Fruit fly (Drosophila melanogaster) whole organism, embryonic: ENCODE results near the gene Ssu72.

Experiments
- Ada2b ChIP-seq: fragments of 200-800 bp; sonication (Bioruptor generic); IDR thresholded peaks from 2 replicates; pipeline ENCODE4 v1.3.6; 2022; ENCODE audit warnings: missing biosample characterization, missing genetic modification characterization
- Bgb ChIP-seq: fragments of 200-800 bp; sonication (Bioruptor generic); IDR thresholded peaks from 2 replicates; pipeline ENCODE4 v1.3.6; 2022; ENCODE audit warnings: missing biosample characterization, missing genetic modification characterization; ENCODE audit not compliant: partially characterized antibody
- CG10321 ChIP-seq: fragments of 200-800 bp; sonication (Bioruptor generic); IDR thresholded peaks from 2 replicates; pipeline ENCODE4 v1.3.6; 2022; ENCODE audit warnings: missing biosample characterization, missing genetic modification characterization
- CG11456 ChIP-seq: fragments of 200-800 bp; sonication (Bioruptor generic); IDR thresholded peaks from 3 replicates; pipeline ENCODE4 v1.3.6; 2022; ENCODE audit warnings: missing biosample characterization, missing genetic modification characterization
- CG12236 ChIP-seq: fragments of 200-800 bp; sonication (Bioruptor generic); optimal IDR thresholded peaks from 2 replicates; lab custom pipeline; 2016; ENCODE audit warnings: missing biosample characterization, missing genetic modification characterization
- CG12659 ChIP-seq: fragments of 200-800 bp; sonication (Bioruptor generic); optimal IDR thresholded peaks from 3 replicates; lab custom pipeline; 2017; ENCODE audit warnings: mild to moderate bottlenecking, missing biosample characterization, missing genetic modification reagents, missing genetic modification characterization
- CG13894 ChIP-seq: fragments of 200-800 bp; sonication (Bioruptor generic); optimal IDR thresholded peaks from 3 replicates; lab custom pipeline; 2018; ENCODE audit warnings: missing biosample characterization, mild to moderate bottlenecking, missing genetic modification characterization, moderate library complexity
- CG14667 ChIP-seq: fragments of 200-800 bp; sonication (Bioruptor generic); IDR thresholded peaks from 2 replicates; pipeline ENCODE4 v1.3.6; 2022; ENCODE audit warnings: missing biosample characterization, missing genetic modification characterization
- CG1603 ChIP-seq: fragments of 200-800 bp; sonication (Bioruptor generic); optimal IDR thresholded peaks from 2 replicates; lab custom pipeline; 2019; ENCODE audit warnings: missing biosample characterization, mild to moderate bottlenecking, missing genetic modification characterization, moderate library complexity
- CG2202 ChIP-seq: fragments of 200-800 bp; sonication (Bioruptor generic); optimal IDR thresholded peaks from 2 replicates; lab custom pipeline; 2018; ENCODE audit warnings: missing biosample characterization, mild to moderate bottlenecking, missing genetic modification characterization
- CG30020 ChIP-seq: fragments of 200-800 bp; optimal IDR thresholded peaks from 2 replicates; lab custom pipeline; 2019; ENCODE audit warnings: missing biosample characterization, mild to moderate bottlenecking, missing genetic modification characterization, moderate library complexity
- CG32532 ChIP-seq: fragments of 200-800 bp; sonication (Bioruptor generic); IDR thresholded peaks from 2 replicates; pipeline ENCODE4 v1.3.6; 2022; ENCODE audit warnings: missing biosample characterization, missing genetic modification characterization
- CG34422 ChIP-seq: fragments of 200-800 bp; sonication (Bioruptor generic); IDR thresholded peaks from 3 replicates; pipeline ENCODE4 v1.3.6; 2022; ENCODE audit warnings: missing biosample characterization, missing genetic modification characterization
- CG4820 ChIP-seq: fragments of 200-800 bp; sonication (Bioruptor generic); optimal IDR thresholded peaks from 3 replicates; lab custom pipeline; 2016; ENCODE audit warnings: missing biosample characterization, missing genetic modification characterization
- CG7987 ChIP-seq: fragments of 200-800 bp; sonication (Bioruptor generic); optimal IDR thresholded peaks from 2 replicates; lab custom pipeline; 2018; ENCODE audit warnings: missing biosample characterization, mild to moderate bottlenecking, missing genetic modification characterization, moderate library complexity
- CG8281 ChIP-seq: fragments of 200-800 bp; sonication (Bioruptor generic); optimal IDR thresholded peaks from 2 replicates; lab custom pipeline; 2018; ENCODE audit warnings: missing biosample characterization, mild to moderate bottlenecking, missing genetic modification characterization, moderate library complexity
- CG9797 ChIP-seq: fragments of 200-800 bp; sonication (Bioruptor generic); optimal IDR thresholded peaks from 3 replicates; lab custom pipeline; 2018; ENCODE audit warnings: missing biosample characterization, mild to moderate bottlenecking, missing genetic modification characterization
- Dp ChIP-seq: fragments of 200-800 bp; sonication (Bioruptor generic); optimal IDR thresholded peaks from 2 replicates; lab custom pipeline; 2018; ENCODE audit warnings: missing biosample characterization, mild to moderate bottlenecking, missing genetic modification characterization, moderate library complexity
- Dref ChIP-seq: fragments of 200-800 bp; sonication (Bioruptor generic); IDR thresholded peaks from 2 replicates; pipeline ENCODE4 v1.3.6; 2022; ENCODE audit warnings: missing biosample characterization, missing genetic modification characterization
- Fer1 ChIP-seq: fragments of 200-800 bp; sonication (Bioruptor generic); optimal IDR thresholded peaks from 2 replicates; lab custom pipeline; 2017; ENCODE audit warnings: missing biosample characterization, mild to moderate bottlenecking, missing genetic modification characterization
- HLH4C ChIP-seq: fragments of 200-800 bp; sonication (Bioruptor generic); IDR thresholded peaks from 3 replicates; pipeline ENCODE4 v1.3.6; 2022; ENCODE audit warnings: missing biosample characterization, missing genetic modification characterization; ENCODE audit not compliant: partially characterized antibody
- Lhr ChIP-seq: fragments of 200-800 bp; sonication (Bioruptor generic); optimal IDR thresholded peaks from 3 replicates; lab custom pipeline; 2017; ENCODE audit warnings: mild to moderate bottlenecking, missing biosample characterization, missing genetic modification reagents, missing genetic modification characterization
- MBD-R2 ChIP-seq: fragments of 200-800 bp; sonication (Bioruptor generic); IDR thresholded peaks from 2 replicates; pipeline ENCODE4 v1.3.6; 2022; ENCODE audit warnings: missing biosample characterization, missing genetic modification characterization
- MESR4 ChIP-seq: fragments of 200-800 bp; sonication (Bioruptor generic); optimal IDR thresholded peaks from 2 replicates; lab custom pipeline; 2018; ENCODE audit warnings: missing biosample characterization, mild to moderate bottlenecking, missing genetic modification characterization, moderate library complexity
- Pdp1 ChIP-seq, 2 experiments: fragments of 200-800 bp; sonication (Bioruptor generic); optimal IDR thresholded peaks; 3 replicates each; lab custom pipeline; 2016; ENCODE audit warnings: missing biosample characterization in 2 of 2, missing genetic modification characterization in 2 of 2, mild to moderate bottlenecking in 1 of 2, moderate library complexity in 1 of 2
- Scr ChIP-seq: fragments of 200-800 bp; sonication (Bioruptor generic); IDR thresholded peaks from 2 replicates; pipeline ENCODE4 v1.3.6; 2022; ENCODE audit warnings: missing biosample characterization, missing genetic modification characterization; ENCODE audit not compliant: partially characterized antibody
- aop ChIP-seq: fragments of 200-800 bp; sonication (Bioruptor generic); IDR thresholded peaks from 2 replicates; pipeline ENCODE4 v1.3.6; 2022; ENCODE audit warnings: missing biosample characterization, missing genetic modification characterization
- ara ChIP-seq: fragments of 200-800 bp; sonication (Bioruptor generic); IDR thresholded peaks from 2 replicates; pipeline ENCODE4 v1.3.6; 2022; ENCODE audit warnings: missing biosample characterization, missing genetic modification characterization
- dm ChIP-seq: fragments of 200-800 bp; sonication (Bioruptor generic); optimal IDR thresholded peaks from 3 replicates; lab custom pipeline; 2016; ENCODE audit warnings: missing biosample characterization, missing genetic modification characterization
- dmrt11E ChIP-seq: fragments of 200-800 bp; sonication (Bioruptor generic); optimal IDR thresholded peaks from 3 replicates; lab custom pipeline; 2018; ENCODE audit warnings: missing biosample characterization, mild to moderate bottlenecking, missing genetic modification characterization, moderate library complexity
- knrl ChIP-seq: fragments of 200-800 bp; sonication (Bioruptor generic); IDR thresholded peaks from 3 replicates; pipeline ENCODE4 v1.3.6; 2022; ENCODE audit warnings: missing biosample characterization, missing genetic modification characterization; ENCODE audit not compliant: partially characterized antibody
- sd ChIP-seq: fragments of 200-800 bp; sonication (Bioruptor generic); optimal IDR thresholded peaks from 3 replicates; lab custom pipeline; 2018; ENCODE audit warnings: missing biosample characterization, mild to moderate bottlenecking, missing genetic modification characterization, moderate library complexity
- sens ChIP-seq: fragments of 200-800 bp; sonication (Bioruptor generic); peaks from one replicate; lab custom pipeline; 2016; ENCODE audit warnings: missing biosample characterization, missing genetic modification characterization
- slbo ChIP-seq: fragments of 200-800 bp; sonication (Bioruptor generic); IDR thresholded peaks from 2 replicates; pipeline ENCODE4 v1.3.6; 2022; ENCODE audit warnings: missing biosample characterization, missing genetic modification characterization
- sna ChIP-seq: fragments of 200-800 bp; sonication (Bioruptor generic); IDR thresholded peaks from 2 replicates; pipeline ENCODE4 v1.3.6; 2022; ENCODE audit warnings: missing biosample characterization, missing genetic modification characterization; ENCODE audit not compliant: partially characterized antibody
- sob ChIP-seq: fragments of 200-800 bp; sonication (Bioruptor generic); IDR thresholded peaks from 2 replicates; pipeline ENCODE4 v1.3.6; 2022; ENCODE audit warnings: missing biosample characterization, missing genetic modification characterization
- stwl ChIP-seq: fragments of 200-800 bp; sonication (Bioruptor generic); optimal IDR thresholded peaks from 3 replicates; lab custom pipeline; 2018; ENCODE audit warnings: missing biosample characterization, mild to moderate bottlenecking, missing genetic modification characterization, moderate library complexity
- unc-4 ChIP-seq: fragments of 200-800 bp; sonication (Bioruptor generic); IDR thresholded peaks from 2 replicates; pipeline ENCODE4 v1.3.6; 2022; ENCODE audit warnings: missing biosample characterization, missing genetic modification characterization; ENCODE audit not compliant: partially characterized antibody
- vvl ChIP-seq: fragments of 200-800 bp; sonication (Bioruptor generic); IDR thresholded peaks from 2 replicates; pipeline ENCODE4 v1.3.6; 2022; ENCODE audit warnings: missing biosample characterization, missing genetic modification characterization

Ssu72 gene

DNA sequence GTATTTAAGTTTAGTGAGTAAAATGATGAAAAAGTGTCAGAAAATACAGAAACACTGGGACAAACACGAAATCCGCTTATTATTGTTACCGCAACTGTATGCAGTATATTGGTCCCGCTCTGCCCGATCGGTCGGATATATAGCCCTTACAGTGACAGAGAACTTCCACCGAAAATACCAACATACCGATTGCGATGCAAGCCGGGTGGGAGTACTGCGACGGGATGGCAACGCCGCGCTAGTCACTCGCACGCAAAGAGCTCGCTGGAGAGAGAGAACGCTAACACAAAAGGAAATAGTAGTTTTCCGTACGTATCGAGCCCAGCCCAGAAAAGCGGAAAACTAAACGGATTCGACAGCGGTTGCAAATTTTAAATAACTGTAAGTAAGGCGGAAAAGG, 32.5 kb downstream of the Ssu72 start, which contains the start of gene Cdc42 (continued):
- TF ChIP-seq MBD-R2 (GFP tag; lab: Robert Waterston, UW) (peak; percentile 51), CG34422 (GFP tag; lab: Robert Waterston, UW) (0 out of 3 replicates have a peak, but pooled peaks have one; percentile 31), CG1603 (peak; percentile 57), dmrt11E (tag; lab: Kevin White, UChicago) (no peak), Fer1 (GFP tag; lab: Kevin White, UChicago) (no peak), sd (peak; percentile 2), CG12236 (GFP tag; lab: Kevin White, UChicago) (no peak), CG30020 (tag; lab: Kevin White, UChicago) (peak; percentile 22), Pdp1 (GFP tag; optimal IDR thresholded peaks at IDR 0.05; lab: Kevin White, UChicago) (peak in 1 of 2 experiments; percentile 6), CG10321 (GFP tag; lab: Robert Waterston, UW) (peak; percentile 46; the same call in 1 of the 2 replicates), CG14667 (no peak), sob (GFP tag; lab: Robert Waterston, UW) (no peak), Ada2b (GFP tag; lab: Robert Waterston, UW) (no peak), Lhr (GFP tag; lab: Kevin White, UChicago) (no peak), CG32532 (GFP tag; lab: Robert Waterston, UW) (peak; percentile 36; the same call in 1 of the 2 replicates), vvl (GFP tag; lab: Robert Waterston, UW) (no peak), sens (peak; percentile 49), CG13894 (tag; lab: Kevin White, UChicago) (peak; percentile 61), Dp (peak; percentile 4), ara (no peak), CG11456 (GFP tag; lab: Robert Waterston, UW) (peak; percentile 20; the same call in 1 of the 3 replicates), knrl (0 out of 3 replicates have a peak, but pooled peaks have one; percentile 11), stwl (tag; lab: Kevin White, UChicago) (peak; percentile 32), CG4820 (no peak), Bgb (GFP tag; lab: Robert Waterston, UW) (0 out of 2 replicates have a peak, but pooled peaks have one; percentile 6), dm (no peak), HLH4C (GFP tag; lab: Robert Waterston, UW) (0 out of 3 replicates have a peak, but pooled peaks have one; percentile 34), CG7987 (GFP tag; lab: Kevin White, UChicago) (no peak), sna (GFP tag; lab: Robert Waterston, UW) (no peak), CG8281 (no peak), Scr (0 out of 2 replicates have a peak, but pooled peaks have one; percentile 13), MESR4 (GFP tag; lab: Kevin White, UChicago) (peak; percentile 48), aop (GFP tag; lab: Robert Waterston, UW) (peak; percentile 51; the same call in 1 of the 2 replicates), unc-4 (0 out of 2 replicates have a peak, but pooled peaks have one; percentile 24), slbo (GFP tag; lab: Robert Waterston, UW) (peak; percentile 21; the same call in 1 of the 2 replicates), Dref (GFP tag; lab: Robert Waterston, UW) (peak; percentile 43), CG9797 (GFP tag; lab: Kevin White, UChicago) (peak; percentile 20), CG2202 (tag; lab: Kevin White, UChicago) (no peak), CG12659 (GFP tag; lab: Kevin White, UChicago) (peak; percentile 29)
